Fruit fly (Drosophila melanogaster): ENCODE results near the gene Meltrin.

DNA sequence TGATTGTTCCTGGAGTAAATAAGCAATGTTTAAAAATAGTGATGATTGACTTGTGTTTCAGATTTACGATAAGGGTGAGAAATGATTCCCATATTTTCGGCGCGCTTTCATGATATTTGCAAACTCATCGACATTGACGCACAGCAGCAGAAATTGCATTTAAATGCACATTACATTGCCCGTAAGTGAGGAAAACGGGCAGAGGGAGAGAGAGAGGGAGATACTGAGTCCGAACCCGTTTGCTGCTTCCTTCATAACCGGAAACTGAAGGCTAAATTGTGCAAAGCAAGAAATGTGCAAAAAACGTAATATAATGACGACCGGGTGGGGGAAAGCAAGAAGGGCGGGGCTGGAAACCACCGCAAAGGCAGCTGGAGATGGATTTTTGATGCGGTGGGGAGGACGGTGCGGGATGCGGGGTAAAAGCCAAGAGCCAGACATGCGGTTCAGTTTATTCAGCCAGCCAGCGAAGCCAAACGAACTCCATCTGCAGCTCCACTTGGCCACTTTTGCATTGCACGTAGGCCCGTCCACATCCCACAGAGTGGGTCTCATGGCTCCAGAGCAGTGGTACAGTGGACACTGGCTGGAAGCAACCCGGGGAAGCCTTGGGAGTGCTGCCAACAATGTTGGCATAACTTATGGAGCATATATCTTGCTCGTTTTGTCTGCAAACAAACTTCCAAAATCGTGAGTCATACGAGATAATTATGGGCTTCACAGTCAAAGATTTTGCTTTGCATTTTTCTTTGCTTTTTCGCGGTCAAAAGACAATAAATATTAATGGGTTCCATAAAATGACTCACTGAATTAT lies 43.8 kb downstream of the Meltrin start:
- no peak for TF ChIP-seq CG8478 (optimal IDR thresholded peaks at IDR 0.05)
- no peak for TF ChIP-seq CTCF (optimal IDR thresholded peaks at IDR 0.05)
